Fruit fly (Drosophila melanogaster): ENCODE measurements around the gene CG5347.

The CG5347 gene

DNA sequence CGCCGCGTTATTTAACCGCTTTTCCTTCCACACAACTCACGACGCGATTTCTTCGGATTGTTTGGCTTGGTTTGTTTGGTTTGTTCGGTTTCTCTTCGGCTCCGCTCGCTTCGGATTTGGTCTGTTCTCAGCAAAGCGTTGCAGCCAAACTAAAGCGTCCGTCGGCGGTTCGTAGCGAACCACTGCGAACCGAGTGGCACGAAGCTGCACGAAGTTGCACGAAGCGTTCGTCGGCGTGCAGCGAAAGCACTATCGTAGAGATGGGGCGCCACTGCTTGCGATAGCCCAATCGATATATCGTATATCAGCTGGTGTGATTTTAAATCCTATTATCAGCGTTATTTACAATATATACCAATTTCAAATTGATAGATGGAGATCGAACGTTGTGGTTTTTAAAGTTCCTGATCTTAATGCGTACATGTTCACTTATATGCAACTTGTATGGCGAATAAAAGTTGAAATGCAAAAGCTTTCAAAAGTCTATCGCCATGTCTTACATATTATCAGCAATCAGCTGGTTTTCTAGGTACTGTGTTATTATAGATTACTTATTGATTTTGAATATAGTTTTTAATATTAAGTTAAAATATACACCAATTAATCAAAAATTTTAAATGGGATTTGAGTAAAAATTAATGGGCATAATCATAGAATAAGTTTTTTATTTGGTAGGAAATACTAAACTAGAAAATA, 49.5 kb downstream of the CG5347 start, which contains the start of gene rut (continued):
- TF ChIP-seq da (GFP tag; optimal IDR thresholded peaks at IDR 0.05) (no peak), CG11504 (tag; optimal IDR thresholded peaks at IDR 0.05) (no peak), Dll (GFP tag; IDR thresholded peaks at IDR 0.05; ENCODE audit: partially characterized antibody) (peak; percentile 90), sug (tag; optimal IDR thresholded peaks at IDR 0.05) (peak; percentile 13), tna (GFP tag; IDR thresholded peaks at IDR 0.05; ENCODE audit: partially characterized antibody) (peak; percentile 93), Nf-YA (GFP tag; IDR thresholded peaks at IDR 0.05) (no peak), HLH4C (GFP tag; IDR thresholded peaks at IDR 0.05; ENCODE audit: partially characterized antibody) (peak; percentile 93), Nf-YC (tag; optimal IDR thresholded peaks at IDR 0.05) (no peak), Hmx (GFP tag; optimal IDR thresholded peaks at IDR 0.05) (no peak), CG12299 (tag; optimal IDR thresholded peaks at IDR 0.05) (no peak), fd64A (GFP tag; optimal IDR thresholded peaks at IDR 0.05) (no peak), emc (GFP tag; optimal IDR thresholded peaks at IDR 0.05) (no peak), sisA (GFP tag; IDR thresholded peaks at IDR 0.05) (no peak), lilli (GFP tag; optimal IDR thresholded peaks at IDR 0.05) (no peak), sob (GFP tag; IDR thresholded peaks at IDR 0.05) (peak; percentile 46; the same call in 1 of the 2 replicates), H15 (GFP tag; IDR thresholded peaks at IDR 0.05) (no peak), CG10959 (GFP tag; IDR thresholded peaks at IDR 0.05) (no peak), CG7556 (GFP tag; optimal IDR thresholded peaks at IDR 0.05) (no peak), CG14050 (GFP tag; IDR thresholded peaks at IDR 0.05) (no peak), al (GFP tag; IDR thresholded peaks at IDR 0.05) (0 out of 2 replicates have a peak, but pooled peaks have one; percentile 9), Xbp1 (GFP tag; optimal IDR thresholded peaks at IDR 0.05) (no peak), CG11398 (GFP tag; optimal IDR thresholded peaks at IDR 0.05) (no peak), rib (GFP tag; IDR thresholded peaks at IDR 0.05) (no peak), exex (tag; optimal IDR thresholded peaks at IDR 0.05) (no peak), gt (GFP tag; IDR thresholded peaks at IDR 0.05) (no peak), Six4 (GFP tag; optimal IDR thresholded peaks at IDR 0.05) (no peak), Meics (GFP tag; optimal IDR thresholded peaks at IDR 0.05) (no peak), Bdp1 (GFP tag; optimal IDR thresholded peaks at IDR 0.05) (no peak), fd102C (GFP tag; optimal IDR thresholded peaks at IDR 0.05) (no peak), CG9932 (GFP tag; IDR thresholded peaks at IDR 0.05) (peak; percentile 78), Neu2 (GFP tag; optimal IDR thresholded peaks at IDR 0.05; ENCODE audit: borderline replicate concordance) (no peak), sr (GFP tag; IDR thresholded peaks at IDR 0.05) (no peak), CG18619 (GFP tag; optimal IDR thresholded peaks at IDR 0.05) (no peak), CG18262 (tag; optimal IDR thresholded peaks at IDR 0.05) (no peak), kah (GFP tag; optimal IDR thresholded peaks at IDR 0.05) (no peak), cas (GFP tag; IDR thresholded peaks at IDR 0.05) (no peak), pita (GFP tag; optimal IDR thresholded peaks at IDR 0.05) (no peak), Xrp1 (GFP tag; IDR thresholded peaks at IDR 0.05) (no peak), Oli (tag; optimal IDR thresholded peaks at IDR 0.05) (no peak), jing (GFP tag; optimal IDR thresholded peaks at IDR 0.05) (peak; percentile 24), Jarid2 (GFP tag; optimal IDR thresholded peaks at IDR 0.05) (peak; percentile 94), Dip3 (GFP tag; optimal IDR thresholded peaks at IDR 0.05) (no peak), cato (GFP tag; optimal IDR thresholded peaks at IDR 0.05; ENCODE audit: borderline replicate concordance) (no peak), Abd-B (GFP tag; optimal IDR thresholded peaks at IDR 0.05) (no peak), CG9727 (GFP tag; optimal IDR thresholded peaks at IDR 0.05) (no peak), CG14710 (tag; optimal IDR thresholded peaks at IDR 0.05) (no peak), CG16813 (GFP tag; IDR thresholded peaks at IDR 0.05; ENCODE audit: partially characterized antibody) (peak; percentile 87), unc-4 (GFP tag; IDR thresholded peaks at IDR 0.05; ENCODE audit: partially characterized antibody) (peak; percentile 91), crc (GFP tag; optimal IDR thresholded peaks at IDR 0.05) (no peak), gsb-n (tag; optimal IDR thresholded peaks at IDR 0.05) (no peak)
